Fruit fly (Drosophila melanogaster) Kc167 (cell line): ENCODE measurements around the gene CG6707.

Experiments used
- Myc ChIP-seq: fragments of >200 bp; optimal IDR thresholded peaks from 2 replicates; lab custom pipeline; 2017; ENCODE audit warnings: missing external identifiers
- Sin3A ChIP-seq: fragments of >200 bp; optimal IDR thresholded peaks from 2 replicates; lab custom pipeline; 2018; ENCODE audit warnings: missing external identifiers
- h ChIP-seq: fragments of >200 bp; optimal IDR thresholded peaks from 3 replicates; lab custom pipeline; 2018; ENCODE audit warnings: missing external identifiers
- insv ChIP-seq: fragments of >200 bp; optimal IDR thresholded peaks from 3 replicates; lab custom pipeline; 2018; ENCODE audit warnings: missing external identifiers
- psq ChIP-seq: fragments of >200 bp; optimal IDR thresholded peaks from 2 replicates; lab custom pipeline; 2017; ENCODE audit warnings: missing external identifiers
- ttk ChIP-seq: sonication (Bioruptor generic); optimal IDR thresholded peaks from 2 replicates; lab custom pipeline; 2017; ENCODE audit warnings: missing external identifiers

- TF ChIP-seq h (lab: Kevin White, UChicago) (no peak), ttk (no peak), Sin3A (lab: Kevin White, UChicago) (no peak), psq (lab: Kevin White, UChicago) (no peak), Myc (lab: Kevin White, UChicago) (no peak), insv (lab: Kevin White, UChicago) (no peak)
Observed at dm6 chr3L:9898355-9898754, at the start of gene CG6707, which contains the start of gene CG46387.
